Fruit fly (Drosophila melanogaster) whole organism, wandering third instar larva: Measurements from ENCODE around the gene CG8578.

Experiments used
- Dfd ChIP-seq: fragments of >200 bp; optimal IDR thresholded peaks from 2 replicates; lab custom pipeline; 2017; ENCODE audit warnings: missing biosample characterization, missing genetic modification characterization
- Hr83 ChIP-seq: fragments of 200-300 bp; sonication (Bioruptor generic); optimal IDR thresholded peaks from 2 replicates; lab custom pipeline; 2016; ENCODE audit warnings: missing biosample characterization, mild to moderate bottlenecking, missing genetic modification characterization, moderate library complexity; ENCODE audit not compliant: poor library complexity, severe bottlenecking
- Myc ChIP-seq: fragments of >200 bp; optimal IDR thresholded peaks from 2 replicates; lab custom pipeline; 2017
- dsf ChIP-seq: sonication (Bioruptor generic); optimal IDR thresholded peaks from 2 replicates; lab custom pipeline; 2016; ENCODE audit warnings: missing biosample characterization, missing genetic modification characterization, borderline replicate concordance
- foxo ChIP-seq, 2 experiments: fragments of 200-800 bp; sonication (Bioruptor generic); optimal IDR thresholded peaks; 2 replicates in 1 of 2; 3 replicates in 1 of 2; lab custom pipeline; 2016 to 2017; ENCODE audit warnings: missing biosample characterization in 2 of 2, missing genetic modification characterization in 2 of 2
- pan ChIP-seq: fragments of >200 bp; optimal IDR thresholded peaks from 2 replicates; lab custom pipeline; 2017
- usp ChIP-seq: fragments of >200 bp; optimal IDR thresholded peaks from 2 replicates; lab custom pipeline; 2017; ENCODE audit warnings: missing biosample characterization, missing genetic modification characterization

DNA sequence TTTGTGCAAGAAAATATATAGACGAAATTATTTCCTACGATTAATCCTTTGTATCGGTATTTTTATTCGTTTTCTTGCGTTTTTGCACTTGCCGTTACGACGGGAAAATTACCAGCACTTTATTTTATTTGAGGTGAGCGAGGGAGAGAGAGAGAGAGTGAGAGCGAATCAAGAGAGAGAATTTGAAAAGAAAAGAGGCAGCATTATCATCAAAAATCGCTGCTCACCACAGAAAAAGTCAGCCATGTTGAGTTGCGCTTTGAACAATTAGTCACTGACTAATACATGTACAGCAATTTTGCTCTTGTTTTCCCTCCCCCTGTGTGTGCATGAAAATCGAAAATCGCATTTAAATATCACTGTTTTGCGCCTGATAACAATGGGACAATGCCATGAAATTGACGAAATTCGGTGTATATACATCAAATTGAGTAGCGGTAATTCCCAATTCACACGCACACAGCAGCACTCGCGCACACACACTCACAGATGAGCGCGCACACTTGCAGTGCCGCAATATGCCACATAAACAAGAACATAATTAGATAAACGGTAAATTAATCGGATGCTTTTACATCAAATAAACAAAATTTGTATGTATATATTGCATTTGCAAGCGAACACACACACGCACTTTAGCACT is 9.6 kb upstream of the CG8578 start:
- no peak for TF ChIP-seq usp
- peak; percentile 5 for TF ChIP-seq Hr83 (GFP tag; lab: Kevin White, UChicago)
- TF ChIP-seq pan (lab: Kevin White, UChicago): no peak
- no peak for TF ChIP-seq Dfd (GFP tag; lab: Kevin White, UChicago)
- TF ChIP-seq dsf: no peak
- TF ChIP-seq foxo (GFP tag; optimal IDR thresholded peaks at IDR 0.05; lab: Kevin White, UChicago): peak in 1 of 2 experiments; percentile 3
- TF ChIP-seq Myc: no peak
